Fruit fly (Drosophila melanogaster) whole organism, embryonic: ENCODE measurements around the gene Nost.

Experiments
- Antp ChIP-seq: fragments of 200-800 bp; sonication (Bioruptor generic); optimal IDR thresholded peaks from 3 replicates; lab custom pipeline; 2016; ENCODE audit warnings: missing biosample characterization, missing genetic modification characterization
- Atf6 ChIP-seq: fragments of 200-800 bp; sonication (Bioruptor generic); IDR thresholded peaks from 2 replicates; pipeline ENCODE4 v1.3.6; 2022; ENCODE audit warnings: missing biosample characterization, missing genetic modification characterization
- CG11695 ChIP-seq: fragments of 200-800 bp; sonication (Bioruptor generic); IDR thresholded peaks from 3 replicates; pipeline ENCODE4 v1.3.6; 2022; ENCODE audit warnings: missing biosample characterization, missing genetic modification characterization
- CG12155 ChIP-seq: fragments of 200-800 bp; sonication (Bioruptor generic); optimal IDR thresholded peaks from 3 replicates; lab custom pipeline; 2016; ENCODE audit warnings: missing biosample characterization, missing genetic modification characterization
- CG1529 ChIP-seq: fragments of 200-800 bp; sonication (Bioruptor generic); optimal IDR thresholded peaks from 3 replicates; lab custom pipeline; 2018; ENCODE audit warnings: missing biosample characterization, missing genetic modification characterization
- CG15601 ChIP-seq: fragments of 200-800 bp; sonication (Bioruptor generic); optimal IDR thresholded peaks from 3 replicates; lab custom pipeline; 2019; ENCODE audit warnings: missing biosample characterization, mild to moderate bottlenecking, missing genetic modification characterization, moderate library complexity
- CG1647 ChIP-seq: fragments of 200-800 bp; sonication (Bioruptor generic); optimal IDR thresholded peaks from 3 replicates; lab custom pipeline; 2016; ENCODE audit warnings: missing biosample characterization, missing genetic modification characterization
- CG1832 ChIP-seq: fragments of 200-800 bp; sonication (Bioruptor generic); optimal IDR thresholded peaks from 2 replicates; lab custom pipeline; 2017; ENCODE audit warnings: missing biosample characterization, mild to moderate bottlenecking, missing genetic modification characterization, inconsistent platforms
- CG2116 ChIP-seq: fragments of 200-800 bp; sonication (Bioruptor generic); optimal IDR thresholded peaks from 3 replicates; lab custom pipeline; 2018; ENCODE audit warnings: missing biosample characterization, mild to moderate bottlenecking, missing genetic modification characterization
- CG31441 ChIP-seq: fragments of 200-800 bp; sonication (Bioruptor generic); IDR thresholded peaks from 2 replicates; pipeline ENCODE4 v1.3.6; 2022; ENCODE audit warnings: missing biosample characterization, missing genetic modification characterization
- CG3163 ChIP-seq: fragments of 200-800 bp; sonication (Bioruptor generic); optimal IDR thresholded peaks from 3 replicates; lab custom pipeline; 2016; ENCODE audit warnings: missing biosample characterization, missing genetic modification characterization
- CG4707 ChIP-seq: fragments of 200-800 bp; sonication (Bioruptor generic); optimal IDR thresholded peaks from 2 replicates; lab custom pipeline; 2018; ENCODE audit warnings: missing biosample characterization, mild to moderate bottlenecking, missing genetic modification characterization, moderate library complexity
- CG4730 ChIP-seq: fragments of 200-800 bp; sonication (Bioruptor generic); IDR thresholded peaks from 2 replicates; pipeline ENCODE4 v1.3.6; 2022; ENCODE audit warnings: missing biosample characterization, missing genetic modification characterization
- CG5180 ChIP-seq: fragments of 200-800 bp; sonication (Bioruptor generic); optimal IDR thresholded peaks from 3 replicates; lab custom pipeline; 2017; ENCODE audit warnings: missing biosample characterization, missing genetic modification characterization, mild to moderate bottlenecking, moderate library complexity, missing genetic modification reagents
- CG5245 ChIP-seq: fragments of 200-800 bp; sonication (Bioruptor generic); optimal IDR thresholded peaks from 3 replicates; lab custom pipeline; 2016; ENCODE audit warnings: missing biosample characterization, missing genetic modification characterization
- CG6654 ChIP-seq: fragments of 200-800 bp; sonication (Bioruptor generic); optimal IDR thresholded peaks from 2 replicates; lab custom pipeline; 2017; ENCODE audit warnings: missing biosample characterization, mild to moderate bottlenecking, missing genetic modification characterization
- CG7987 ChIP-seq: fragments of 200-800 bp; sonication (Bioruptor generic); optimal IDR thresholded peaks from 2 replicates; lab custom pipeline; 2018; ENCODE audit warnings: missing biosample characterization, mild to moderate bottlenecking, missing genetic modification characterization, moderate library complexity
- CG8089 ChIP-seq: fragments of 200-800 bp; sonication (Bioruptor generic); optimal IDR thresholded peaks from 3 replicates; lab custom pipeline; 2016; ENCODE audit warnings: missing biosample characterization, missing genetic modification characterization
- CG8924 ChIP-seq: fragments of 200-800 bp; optimal IDR thresholded peaks from 3 replicates; lab custom pipeline; 2019; ENCODE audit warnings: missing biosample characterization, mild to moderate bottlenecking, missing genetic modification characterization, moderate library complexity
- CG9727 ChIP-seq: fragments of 200-800 bp; sonication (Bioruptor generic); optimal IDR thresholded peaks from 3 replicates; lab custom pipeline; 2017; ENCODE audit warnings: missing biosample characterization, mild to moderate bottlenecking, missing genetic modification characterization
- Deaf1 ChIP-seq: fragments of 200-800 bp; optimal IDR thresholded peaks from 3 replicates; lab custom pipeline; 2019; ENCODE audit warnings: missing biosample characterization, mild to moderate bottlenecking, missing genetic modification characterization, moderate library complexity
- E2f1 ChIP-seq: fragments of 200-800 bp; sonication (Bioruptor generic); IDR thresholded peaks from 2 replicates; pipeline ENCODE4 v1.3.6; 2022; ENCODE audit warnings: missing biosample characterization, missing genetic modification characterization
- HmgD ChIP-seq: fragments of 200-800 bp; sonication (Bioruptor generic); optimal IDR thresholded peaks from 3 replicates; lab custom pipeline; 2016; ENCODE audit warnings: missing biosample characterization, missing genetic modification characterization
- Hmr ChIP-seq: fragments of 200-800 bp; sonication (Bioruptor generic); optimal IDR thresholded peaks from 3 replicates; lab custom pipeline; 2017; ENCODE audit warnings: mild to moderate bottlenecking, missing biosample characterization, missing genetic modification reagents, missing genetic modification characterization
- NK7.1 ChIP-seq: fragments of 200-800 bp; sonication (Bioruptor generic); optimal IDR thresholded peaks from 3 replicates; lab custom pipeline; 2016; ENCODE audit warnings: missing biosample characterization, missing genetic modification characterization
- Nf-YA ChIP-seq: fragments of 200-800 bp; sonication (Bioruptor generic); IDR thresholded peaks from 2 replicates; pipeline ENCODE4 v1.3.6; 2022; ENCODE audit warnings: missing biosample characterization, missing genetic modification characterization
- NfI ChIP-seq: fragments of 200-800 bp; sonication (Bioruptor generic); optimal IDR thresholded peaks from 3 replicates; lab custom pipeline; 2018; ENCODE audit warnings: missing biosample characterization, mild to moderate bottlenecking, missing genetic modification characterization, moderate library complexity
- Ravus ChIP-seq: fragments of 200-800 bp; sonication (Bioruptor generic); IDR thresholded peaks from 2 replicates; pipeline ENCODE4 v1.3.6; 2022; ENCODE audit warnings: missing biosample characterization, missing genetic modification characterization
- Tbp ChIP-seq: fragments of >200 bp; optimal IDR thresholded peaks from 2 replicates; lab custom pipeline; 2018; ENCODE audit warnings: missing biosample characterization, missing genetic modification characterization
- Xrp1 ChIP-seq: fragments of 200-800 bp; sonication (Bioruptor generic); IDR thresholded peaks from 2 replicates; pipeline ENCODE4 v1.3.6; 2022; ENCODE audit warnings: missing biosample characterization, missing genetic modification characterization
- ara ChIP-seq: fragments of 200-800 bp; sonication (Bioruptor generic); IDR thresholded peaks from 2 replicates; pipeline ENCODE4 v1.3.6; 2022; ENCODE audit warnings: missing biosample characterization, missing genetic modification characterization
- az2 ChIP-seq: fragments of 200-800 bp; sonication (Bioruptor generic); optimal IDR thresholded peaks from 3 replicates; lab custom pipeline; 2016; ENCODE audit warnings: missing biosample characterization, missing genetic modification characterization
- bab2 ChIP-seq: fragments of 200-800 bp; sonication (Bioruptor generic); optimal IDR thresholded peaks from 2 replicates; lab custom pipeline; 2016; ENCODE audit warnings: missing biosample characterization, missing genetic modification characterization
- chn ChIP-seq: fragments of 200-800 bp; sonication (Bioruptor generic); optimal IDR thresholded peaks from 2 replicates; lab custom pipeline; 2016; ENCODE audit warnings: missing biosample characterization, missing genetic modification characterization
- dm ChIP-seq: fragments of 200-800 bp; sonication (Bioruptor generic); optimal IDR thresholded peaks from 3 replicates; lab custom pipeline; 2016; ENCODE audit warnings: missing biosample characterization, missing genetic modification characterization
- ems ChIP-seq: fragments of 200-800 bp; sonication (Bioruptor generic); optimal IDR thresholded peaks from 3 replicates; lab custom pipeline; 2016; ENCODE audit warnings: missing biosample characterization, missing genetic modification characterization
- esg ChIP-seq: fragments of 200-800 bp; sonication (Bioruptor generic); conservative IDR thresholded peaks from 2 replicates; pipeline ENCODE4 v1.3.6; 2022; ENCODE audit warnings: missing biosample characterization, missing genetic modification characterization
- ewg ChIP-seq: fragments of 200-800 bp; sonication (Bioruptor generic); optimal IDR thresholded peaks from 3 replicates; lab custom pipeline; 2017; ENCODE audit warnings: mild to moderate bottlenecking, missing biosample characterization, missing genetic modification reagents, missing genetic modification characterization
- fru ChIP-seq: fragments of >200 bp; optimal IDR thresholded peaks from 2 replicates; lab custom pipeline; 2017
- gcm ChIP-seq: fragments of 200-800 bp; sonication (Bioruptor generic); optimal IDR thresholded peaks from 2 replicates; lab custom pipeline; 2019; ENCODE audit warnings: missing biosample characterization, mild to moderate bottlenecking, missing genetic modification characterization, moderate library complexity
- gem ChIP-seq: fragments of 200-800 bp; sonication (Bioruptor generic); optimal IDR thresholded peaks from 2 replicates; lab custom pipeline; 2019; ENCODE audit warnings: missing biosample characterization, mild to moderate bottlenecking, missing genetic modification characterization, moderate library complexity
- insv ChIP-seq, 2 experiments: fragments of 200-800 bp; sonication (Bioruptor generic); optimal IDR thresholded peaks; 3 replicates each; lab custom pipeline; 2016 to 2018; ENCODE audit warnings: missing biosample characterization in 2 of 2, missing genetic modification characterization in 2 of 2
- kah ChIP-seq: fragments of 200-800 bp; sonication (Bioruptor generic); optimal IDR thresholded peaks from 2 replicates; lab custom pipeline; 2018; ENCODE audit warnings: missing biosample characterization, mild to moderate bottlenecking, missing genetic modification characterization
- nmo ChIP-seq: fragments of 200-800 bp; sonication (Bioruptor generic); optimal IDR thresholded peaks from 2 replicates; lab custom pipeline; 2018; ENCODE audit warnings: missing biosample characterization, mild to moderate bottlenecking, missing genetic modification characterization, moderate library complexity
- pnt ChIP-seq: fragments of 200-800 bp; sonication (Bioruptor generic); optimal IDR thresholded peaks from 3 replicates; lab custom pipeline; 2016; ENCODE audit warnings: missing biosample characterization, missing genetic modification characterization
- row ChIP-seq: fragments of 200-800 bp; sonication (Bioruptor generic); IDR thresholded peaks from 3 replicates; pipeline ENCODE4 v1.3.6; 2022; ENCODE audit warnings: missing biosample characterization, missing genetic modification characterization
- sc ChIP-seq, 3 experiments: fragments of >200 bp in 2 of 3; fragments of 200-800 bp in 1 of 3; sonication (Bioruptor generic) in 1 of 3; optimal IDR thresholded peaks; 2 replicates in 2 of 3; 3 replicates in 1 of 3; lab custom pipeline; 2017; ENCODE audit warnings: mild to moderate bottlenecking in 1 of 3, missing biosample characterization in 1 of 3, missing genetic modification characterization in 1 of 3, missing genetic modification reagents in 1 of 3
- sna ChIP-seq: fragments of 200-800 bp; sonication (Bioruptor generic); IDR thresholded peaks from 2 replicates; pipeline ENCODE4 v1.3.6; 2022; ENCODE audit warnings: missing biosample characterization, missing genetic modification characterization; ENCODE audit not compliant: partially characterized antibody
- so ChIP-seq: fragments of 200-800 bp; sonication (Bioruptor generic); IDR thresholded peaks from 3 replicates; pipeline ENCODE4 v1.3.6; 2022; ENCODE audit warnings: missing biosample characterization, missing genetic modification characterization
- tap ChIP-seq: fragments of 200-800 bp; optimal IDR thresholded peaks from 3 replicates; lab custom pipeline; 2019; ENCODE audit warnings: missing biosample characterization, mild to moderate bottlenecking, missing genetic modification characterization, moderate library complexity
- tna ChIP-seq: fragments of 200-800 bp; sonication (Bioruptor generic); IDR thresholded peaks from 2 replicates; pipeline ENCODE4 v1.3.6; 2022; ENCODE audit warnings: missing biosample characterization, missing genetic modification characterization; ENCODE audit not compliant: partially characterized antibody

Nost gene

dm6 chrX:9060078-9060477 is 30.1 kb downstream of the Nost start (continued):
- TF ChIP-seq CG1529 (peak; percentile 68), CG6654 (GFP tag; lab: Kevin White, UChicago) (peak; percentile 23), CG1647 (GFP tag; lab: Kevin White, UChicago) (peak; percentile 43), Deaf1 (no peak), CG8924 (tag; lab: Kevin White, UChicago) (peak; percentile 86), kah (GFP tag; lab: Kevin White, UChicago) (peak; percentile 61), tna (GFP tag; lab: Robert Waterston, UW) (no peak), Ravus (no peak), Xrp1 (GFP tag; lab: Robert Waterston, UW) (peak; percentile 60; the same call in 1 of the 2 replicates), fru (lab: Kevin White, UChicago) (no peak), chn (GFP tag; lab: Kevin White, UChicago) (peak; percentile 35), CG4707 (peak; percentile 49), CG1832 (GFP tag; lab: Kevin White, UChicago) (no peak), az2 (GFP tag; lab: Kevin White, UChicago) (peak; percentile 73), row (GFP tag; lab: Robert Waterston, UW) (peak; percentile 85), CG8089 (peak; percentile 47), Atf6 (GFP tag; lab: Robert Waterston, UW) (peak; percentile 70; the same call in 1 of the 2 replicates), pnt (GFP tag; lab: Kevin White, UChicago) (peak; percentile 48), CG3163 (GFP tag; lab: Kevin White, UChicago) (no peak), CG9727 (GFP tag; lab: Kevin White, UChicago) (peak; percentile 49), Nf-YA (GFP tag; lab: Robert Waterston, UW) (peak; percentile 46; the same call in 1 of the 2 replicates), nmo (peak; percentile 57), CG11695 (peak; percentile 78), CG31441 (GFP tag; lab: Robert Waterston, UW) (peak; percentile 84), tap (tag; lab: Kevin White, UChicago) (peak; percentile 85), NfI (GFP tag; lab: Kevin White, UChicago) (peak; percentile 64), ems (GFP tag; lab: Kevin White, UChicago) (peak; percentile 61), sna (GFP tag; lab: Robert Waterston, UW) (no peak), insv (GFP tag; optimal IDR thresholded peaks at IDR 0.05; lab: Kevin White, UChicago) (no peak), bab2 (GFP tag; lab: Kevin White, UChicago) (peak; percentile 27), CG12155 (GFP tag; lab: Kevin White, UChicago) (peak; percentile 26), ara (GFP tag; lab: Robert Waterston, UW) (peak; percentile 34; the same call in 1 of the 2 replicates), CG4730 (GFP tag; lab: Robert Waterston, UW) (peak; percentile 43; the same call in 1 of the 2 replicates), ewg (GFP tag; lab: Kevin White, UChicago) (peak; percentile 65), dm (GFP tag; lab: Kevin White, UChicago) (peak; percentile 23), CG5245 (peak; percentile 33), Hmr (peak; percentile 74), esg (peak; percentile 54), sc (optimal IDR thresholded peaks at IDR 0.05; lab: Kevin White, UChicago) (no peak), sc (GFP tag; optimal IDR thresholded peaks at IDR 0.05; lab: Kevin White, UChicago) (peak; percentile 11), CG2116 (GFP tag; lab: Kevin White, UChicago) (peak; percentile 6), CG7987 (GFP tag; lab: Kevin White, UChicago) (no peak), Antp (GFP tag; lab: Kevin White, UChicago) (peak; percentile 1), HmgD (GFP tag; lab: Kevin White, UChicago) (no peak), gem (tag; lab: Kevin White, UChicago) (peak; percentile 87), so (peak; percentile 71; the same call in 2 of the 3 replicates), Tbp (no peak), CG5180 (GFP tag; lab: Kevin White, UChicago) (peak; percentile 43), CG15601 (tag; lab: Kevin White, UChicago) (peak; percentile 68), E2f1 (GFP tag; lab: Robert Waterston, UW) (peak; percentile 70), gcm (peak; percentile 79), NK7.1 (no peak)
